Worm (Caenorhabditis elegans): ENCODE results near the gene C54D10.5.

The C54D10.5 gene

DNA sequence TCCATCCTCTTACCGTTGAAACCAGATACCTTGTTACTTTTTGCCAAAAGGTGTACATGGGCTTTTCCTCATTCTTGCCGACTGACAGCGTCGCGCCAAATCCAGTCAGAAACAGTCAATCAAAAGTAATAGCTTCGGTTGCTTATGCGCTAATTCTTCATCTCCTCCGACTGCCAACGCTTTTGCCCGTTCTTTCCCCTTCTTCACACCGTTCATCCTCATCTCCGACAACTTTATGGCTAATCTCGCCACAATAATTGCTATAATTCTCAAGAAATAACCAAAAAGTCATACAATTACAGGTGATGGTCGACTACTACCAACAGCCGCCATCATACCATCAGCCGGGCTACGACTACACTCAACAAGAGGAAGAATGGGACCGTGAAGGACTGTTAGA is 49.0 kb downstream of the C54D10.5 start, which contains the start of gene atn-1:
atn-1 (plus strand) TSS at position 301 of the 400 bp plus-strand sequence.
- no peak for TF ChIP-seq zfp-2 (tag; optimal IDR thresholded peaks at IDR 0.05)
- TF ChIP-seq ceh-28 (tag; optimal IDR thresholded peaks at IDR 0.05), result no peak
- no peak for TF ChIP-seq nhr-25 (tag; optimal IDR thresholded peaks at IDR 0.05; ENCODE audit: borderline replicate concordance, insufficient read depth)
- TF ChIP-seq dve-1 (tag; optimal IDR thresholded peaks at IDR 0.05; ENCODE audit: insufficient read depth), result no peak
- TF ChIP-seq pqm-1 (tag; optimal IDR thresholded peaks at IDR 0.05), result no peak
- no peak for TF ChIP-seq unc-130 (GFP tag; optimal IDR thresholded peaks at IDR 0.05)
- no peak for TF ChIP-seq Y75B8A.6 (GFP tag; IDR thresholded peaks at IDR 0.05)
- no peak for TF ChIP-seq hmg-1.1 (GFP tag; IDR thresholded peaks at IDR 0.05)
- peak; percentile 59 for TF ChIP-seq aha-1 (tag)
- TF ChIP-seq unc-62 (GFP tag; optimal IDR thresholded peaks at IDR 0.05 in 1 of 2), result peak in 1 of 2 experiments; percentile 41
- no peak for TF ChIP-seq unc-62 (tag; optimal IDR thresholded peaks at IDR 0.05)
- TF ChIP-seq sdz-12 (GFP tag; optimal IDR thresholded peaks at IDR 0.05), result no peak
- no peak for TF ChIP-seq F37D6.2 (tag; optimal IDR thresholded peaks at IDR 0.05)
- no peak for TF ChIP-seq ceh-82 (tag; optimal IDR thresholded peaks at IDR 0.05)
- no peak for TF ChIP-seq F44E2.7 (GFP tag; IDR thresholded peaks at IDR 0.05)

DNA sequence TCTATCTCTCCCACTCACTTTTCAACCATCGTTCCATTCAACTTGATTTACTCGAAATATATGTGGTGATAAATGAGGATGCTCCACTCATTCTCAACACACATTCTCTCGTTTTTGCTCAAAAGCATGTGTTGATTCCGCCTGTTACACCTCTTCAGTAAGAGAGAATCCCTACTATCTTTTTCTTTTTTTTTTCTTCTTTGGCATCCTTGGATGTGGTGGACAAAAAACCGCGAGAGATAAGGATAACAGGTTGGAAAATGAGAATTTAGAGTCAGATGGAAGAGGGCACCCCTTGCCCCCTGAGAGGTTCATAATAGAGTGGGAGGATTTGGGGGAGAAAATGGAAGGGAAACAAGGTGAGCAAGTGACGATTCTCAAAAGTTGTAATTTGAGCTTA is 49.9 kb downstream of the C54D10.5 start:
- no peak for TF ChIP-seq nhr-111 (GFP tag; optimal IDR thresholded peaks at IDR 0.05)
- TF ChIP-seq spr-1 (tag; optimal IDR thresholded peaks at IDR 0.05), result no peak
- TF ChIP-seq vab-7 (GFP tag; IDR thresholded peaks at IDR 0.05), result no peak
- TF ChIP-seq F44E2.7 (GFP tag; IDR thresholded peaks at IDR 0.05), result no peak
- no peak for TF ChIP-seq spr-3 (GFP tag; optimal IDR thresholded peaks at IDR 0.05)
- TF ChIP-seq F10B5.3 (tag; optimal IDR thresholded peaks at IDR 0.05), result no peak
- no peak for TF ChIP-seq lin-15B (tag; optimal IDR thresholded peaks at IDR 0.05)
- no peak for TF ChIP-seq ceh-20 (GFP tag; IDR thresholded peaks at IDR 0.05)
- 0 out of 2 replicates have a peak, but pooled peaks have one; percentile 33 for TF ChIP-seq dmd-8 (GFP tag; IDR thresholded peaks at IDR 0.05)
- peak in 1 of 2 experiments; percentile 86 for TF ChIP-seq daf-16 (GFP tag; optimal IDR thresholded peaks at IDR 0.05)
- TF ChIP-seq daf-16 (tag; optimal IDR thresholded peaks at IDR 0.05), result no peak
- TF ChIP-seq F49E8.2 (tag; optimal IDR thresholded peaks at IDR 0.05; ENCODE audit: borderline replicate concordance), result no peak
- TF ChIP-seq hlh-11 (tag; optimal IDR thresholded peaks at IDR 0.05), result peak; percentile 61
- TF ChIP-seq nhr-237 (tag; optimal IDR thresholded peaks at IDR 0.05), result no peak
- TF ChIP-seq mes-2 (tag; optimal IDR thresholded peaks at IDR 0.05; ENCODE audit: poor library complexity, severe bottlenecking), result no peak
- TF ChIP-seq unc-62 (GFP tag; optimal IDR thresholded peaks at IDR 0.05 in 1 of 2), result no peak
- no peak for TF ChIP-seq unc-62 (tag; optimal IDR thresholded peaks at IDR 0.05)
- no peak for TF ChIP-seq nhr-76 (tag; optimal IDR thresholded peaks at IDR 0.05)
- TF ChIP-seq ctbp-1 (GFP tag; IDR thresholded peaks at IDR 0.05), result 0 out of 2 replicates have a peak, but pooled peaks have one; percentile 34
- TF ChIP-seq hmg-1.1 (GFP tag; IDR thresholded peaks at IDR 0.05), result 0 out of 2 replicates have a peak, but pooled peaks have one; percentile 19
- TF ChIP-seq nhr-11 (tag; optimal IDR thresholded peaks at IDR 0.05), result peak; percentile 56

All from whole organism, L4 larva.